Worm (Caenorhabditis elegans): ENCODE data around the gene Y41C4A.21.

Gene Y41C4A.21

ce11 chrIII:11732056-11732455 is at the start of gene Y41C4A.21:
TSS of gene Y41C4A.21 (plus strand) at chrIII:11732356.
- no peak for TF ChIP-seq elt-3 (tag; optimal IDR thresholded peaks at IDR 0.05)
- no peak for TF ChIP-seq peb-1 (tag; optimal IDR thresholded peaks at IDR 0.05)
- no peak for TF ChIP-seq nhr-12 (tag; optimal IDR thresholded peaks at IDR 0.05)

- TF ChIP-seq nhr-6 (tag; optimal IDR thresholded peaks at IDR 0.05) (no peak), elt-1 (tag; optimal IDR thresholded peaks at IDR 0.05) (no peak), snpc-4 (tag; optimal IDR thresholded peaks at IDR 0.05) (no peak), unc-39 (tag; optimal IDR thresholded peaks at IDR 0.05) (no peak), lin-11 (tag; optimal IDR thresholded peaks at IDR 0.05) (no peak), zag-1 (tag; optimal IDR thresholded peaks at IDR 0.05) (no peak), ztf-1 (GFP tag; conservative IDR thresholded peaks at IDR 0.05) (no peak), ZK546.5 (tag; optimal IDR thresholded peaks at IDR 0.05) (no peak), nhr-23 (tag; optimal IDR thresholded peaks at IDR 0.05) (no peak), unc-62 (GFP tag; optimal IDR thresholded peaks at IDR 0.05) (no peak), sma-9 (GFP tag; optimal IDR thresholded peaks at IDR 0.05) (no peak), sma-9 (tag; optimal IDR thresholded peaks at IDR 0.05) (no peak), mab-5 (tag; optimal IDR thresholded peaks at IDR 0.05) (no peak), lin-13 (GFP tag; optimal IDR thresholded peaks at IDR 0.05) (no peak), gmeb-1 (tag; optimal IDR thresholded peaks at IDR 0.05) (no peak), ama-1 (optimal IDR thresholded peaks at IDR 0.05) (no peak)
Measured at ce11 chrIII:11683038-11683437, 49.1 kb upstream of the Y41C4A.21 start.

ce11 chrIII:11683790-11684189 is 48.4 kb upstream of the Y41C4A.21 start:
- TF ChIP-seq lsy-2 (tag; optimal IDR thresholded peaks at IDR 0.05) (no peak), aly-2 (tag; optimal IDR thresholded peaks at IDR 0.05) (no peak), nhr-77 (tag; optimal IDR thresholded peaks at IDR 0.05) (no peak), unc-39 (tag; optimal IDR thresholded peaks at IDR 0.05) (no peak), mbf-1 (tag; optimal IDR thresholded peaks at IDR 0.05) (no peak), nhr-6 (tag; optimal IDR thresholded peaks at IDR 0.05) (no peak)

ce11 chrIII:11684770-11685169 is 47.4 kb upstream of the Y41C4A.21 start:
- peak; percentile 44 for TF ChIP-seq sma-3 (GFP tag; optimal IDR thresholded peaks at IDR 0.05)
- TF ChIP-seq crh-2 (tag; optimal IDR thresholded peaks at IDR 0.05), result peak; percentile 56
- no peak for TF ChIP-seq alr-1 (tag; optimal IDR thresholded peaks at IDR 0.05)
- peak; percentile 19 for TF ChIP-seq gmeb-1 (tag; optimal IDR thresholded peaks at IDR 0.05)
- peak; percentile 66 for TF ChIP-seq fos-1 (tag; optimal IDR thresholded peaks at IDR 0.05)
- TF ChIP-seq ZK546.5 (tag; optimal IDR thresholded peaks at IDR 0.05), result no peak
- peak; percentile 67 for TF ChIP-seq sma-9 (GFP tag; optimal IDR thresholded peaks at IDR 0.05)
- TF ChIP-seq sma-9 (tag; optimal IDR thresholded peaks at IDR 0.05), result no peak

ce11 chrIII:11689303-11689702 is 42.9 kb upstream of the Y41C4A.21 start:
- peak; percentile 14 for TF ChIP-seq nhr-6 (tag; optimal IDR thresholded peaks at IDR 0.05)
- no peak for TF ChIP-seq alr-1 (tag; optimal IDR thresholded peaks at IDR 0.05)
- no peak for TF ChIP-seq R02D3.7 (tag; optimal IDR thresholded peaks at IDR 0.05)
- TF ChIP-seq mab-5 (tag; optimal IDR thresholded peaks at IDR 0.05), result no peak
- peak; percentile 50 for TF ChIP-seq egl-27 (tag; optimal IDR thresholded peaks at IDR 0.05)
- peak; percentile 31 for TF ChIP-seq lin-13 (GFP tag; optimal IDR thresholded peaks at IDR 0.05)
- TF ChIP-seq nhr-11 (tag; optimal IDR thresholded peaks at IDR 0.05), result no peak
- peak; percentile 67 for TF ChIP-seq gmeb-1 (tag; optimal IDR thresholded peaks at IDR 0.05)
- no peak for TF ChIP-seq unc-39 (tag; optimal IDR thresholded peaks at IDR 0.05)
- TF ChIP-seq ceh-16 (tag; optimal IDR thresholded peaks at IDR 0.05), result no peak
- peak; percentile 74 for TF ChIP-seq F13H6.1 (tag; optimal IDR thresholded peaks at IDR 0.05)
- TF ChIP-seq elt-3 (tag; optimal IDR thresholded peaks at IDR 0.05), result no peak
- no peak for TF ChIP-seq dmd-4 (tag; optimal IDR thresholded peaks at IDR 0.05)
- no peak for TF ChIP-seq ceh-82 (tag; optimal IDR thresholded peaks at IDR 0.05)
- TF ChIP-seq nhr-129 (tag; optimal IDR thresholded peaks at IDR 0.05), result peak; percentile 75
- no peak for TF ChIP-seq lin-39 (tag; optimal IDR thresholded peaks at IDR 0.05)
- no peak for TF ChIP-seq mbf-1 (tag; optimal IDR thresholded peaks at IDR 0.05)
- TF ChIP-seq skn-1 (tag; optimal IDR thresholded peaks at IDR 0.05), result no peak
- peak; percentile 9 for TF ChIP-seq ztf-4 (tag; optimal IDR thresholded peaks at IDR 0.05)
- TF ChIP-seq ztf-1 (GFP tag; conservative IDR thresholded peaks at IDR 0.05), result no peak
- peak; percentile 48 for TF ChIP-seq C34F6.9 (tag; optimal IDR thresholded peaks at IDR 0.05)
- peak in 1 of 2 experiments; percentile 57 for TF ChIP-seq lsy-2 (tag; optimal IDR thresholded peaks at IDR 0.05)
- no peak for TF ChIP-seq nhr-237 (tag; optimal IDR thresholded peaks at IDR 0.05)
- peak in 1 of 2 experiments; percentile 20 for TF ChIP-seq mdl-1 (tag; optimal IDR thresholded peaks at IDR 0.05)
- TF ChIP-seq ZK546.5 (tag; optimal IDR thresholded peaks at IDR 0.05), result no peak
- no peak for TF ChIP-seq lin-11 (tag; optimal IDR thresholded peaks at IDR 0.05)
- no peak for TF ChIP-seq nhr-10 (tag; optimal IDR thresholded peaks at IDR 0.05)
- peak; percentile 80 for TF ChIP-seq sem-4 (tag; optimal IDR thresholded peaks at IDR 0.05)
- TF ChIP-seq nhr-12 (tag; optimal IDR thresholded peaks at IDR 0.05), result no peak
- TF ChIP-seq crh-2 (tag; optimal IDR thresholded peaks at IDR 0.05), result peak; percentile 90
- no peak for TF ChIP-seq elt-1 (tag; optimal IDR thresholded peaks at IDR 0.05)
- no peak for TF ChIP-seq peb-1 (tag; optimal IDR thresholded peaks at IDR 0.05)
- no peak for TF ChIP-seq unc-55 (GFP tag; optimal IDR thresholded peaks at IDR 0.05)
- TF ChIP-seq ama-1 (optimal IDR thresholded peaks at IDR 0.05), result no peak
- no peak for TF ChIP-seq ztf-11 (tag; optimal IDR thresholded peaks at IDR 0.05)
- no peak for TF ChIP-seq nhr-77 (tag; optimal IDR thresholded peaks at IDR 0.05)
- TF ChIP-seq nhr-23 (tag; optimal IDR thresholded peaks at IDR 0.05), result no peak
